Fruit fly (Drosophila melanogaster) whole organism, prepupa: Measurements from ENCODE around the gene CG14644.

ENCODE experiments used
- Blimp-1 ChIP-seq: fragments of 200-800 bp; sonication (Bioruptor generic); optimal IDR thresholded peaks from 3 replicates; lab custom pipeline; 2017; ENCODE audit warnings: missing biosample characterization, missing genetic modification characterization, mild to moderate bottlenecking, moderate library complexity, missing genetic modification reagents
- CG10631 ChIP-seq: fragments of 200-800 bp; sonication (Bioruptor generic); optimal IDR thresholded peaks from 2 replicates; lab custom pipeline; 2016; ENCODE audit warnings: missing biosample characterization, missing genetic modification characterization
- CG11762 ChIP-seq: fragments of 200-800 bp; sonication (Bioruptor generic); optimal IDR thresholded peaks from 3 replicates; lab custom pipeline; 2016; ENCODE audit warnings: missing biosample characterization, missing genetic modification characterization; ENCODE audit not compliant: insufficient read depth
- CG11902 ChIP-seq: fragments of 200-800 bp; sonication (Bioruptor generic); optimal IDR thresholded peaks from 3 replicates; lab custom pipeline; 2016; ENCODE audit warnings: missing biosample characterization, missing genetic modification characterization
- CG1621 ChIP-seq: fragments of 200-800 bp; sonication (Bioruptor generic); optimal IDR thresholded peaks from 3 replicates; lab custom pipeline; 2018; ENCODE audit warnings: missing biosample characterization, mild to moderate bottlenecking, missing genetic modification characterization
- CG16779 ChIP-seq: fragments of 200-800 bp; sonication (Bioruptor generic); optimal IDR thresholded peaks from 3 replicates; lab custom pipeline; 2017; ENCODE audit warnings: missing biosample characterization, mild to moderate bottlenecking, missing genetic modification characterization
- CG3032 ChIP-seq: fragments of 200-800 bp; optimal IDR thresholded peaks from 2 replicates; lab custom pipeline; 2019; ENCODE audit warnings: missing biosample characterization, mild to moderate bottlenecking, missing genetic modification characterization, moderate library complexity
- CG31627 ChIP-seq: fragments of 200-800 bp; sonication (Bioruptor generic); optimal IDR thresholded peaks from 3 replicates; lab custom pipeline; 2016; ENCODE audit warnings: missing biosample characterization, missing genetic modification characterization
- CG4318 ChIP-seq: fragments of 200-800 bp; sonication (Bioruptor generic); optimal IDR thresholded peaks from 3 replicates; lab custom pipeline; 2017; ENCODE audit warnings: missing biosample characterization, mild to moderate bottlenecking, missing genetic modification characterization
- CG6163 ChIP-seq: fragments of 200-800 bp; sonication (Bioruptor generic); IDR thresholded peaks from 3 replicates; pipeline ENCODE4 v1.3.6; 2022; ENCODE audit warnings: missing biosample characterization, missing genetic modification characterization
- CG6276 ChIP-seq: fragments of 200-800 bp; sonication (Bioruptor generic); optimal IDR thresholded peaks from 2 replicates; lab custom pipeline; 2017; ENCODE audit warnings: missing biosample characterization, mild to moderate bottlenecking, missing genetic modification characterization
- CG6792 ChIP-seq: fragments of 200-800 bp; sonication (Bioruptor generic); optimal IDR thresholded peaks from 3 replicates; lab custom pipeline; 2016; ENCODE audit warnings: missing biosample characterization, missing genetic modification characterization
- CG6808 ChIP-seq: fragments of 200-800 bp; sonication (Bioruptor generic); optimal IDR thresholded peaks from 3 replicates; lab custom pipeline; 2017; ENCODE audit warnings: missing biosample characterization, missing genetic modification characterization, mild to moderate bottlenecking, moderate library complexity, missing genetic modification reagents
- CG8319 ChIP-seq: fragments of 200-800 bp; sonication (Bioruptor generic); optimal IDR thresholded peaks from 3 replicates; lab custom pipeline; 2016; ENCODE audit warnings: missing biosample characterization, missing genetic modification characterization
- CG8632 ChIP-seq: fragments of 200-800 bp; sonication (Bioruptor generic); optimal IDR thresholded peaks from 3 replicates; lab custom pipeline; 2016; ENCODE audit warnings: missing biosample characterization, missing genetic modification characterization
- CG9139 ChIP-seq: fragments of 200-800 bp; sonication (Bioruptor generic); optimal IDR thresholded peaks from 3 replicates; lab custom pipeline; 2017; ENCODE audit warnings: missing biosample characterization, mild to moderate bottlenecking, missing genetic modification characterization
- Eip75B ChIP-seq: fragments of 200-800 bp; sonication (Bioruptor generic); optimal IDR thresholded peaks from 3 replicates; lab custom pipeline; 2016; ENCODE audit warnings: missing biosample characterization, missing genetic modification characterization
- Eip78C ChIP-seq: fragments of 200-800 bp; sonication (Bioruptor generic); peaks from one replicate; lab custom pipeline; 2016; ENCODE audit warnings: missing biosample characterization, missing genetic modification characterization
- Eip93F ChIP-seq: fragments of 200-800 bp; sonication (Bioruptor generic); optimal IDR thresholded peaks from 2 replicates; lab custom pipeline; 2016; ENCODE audit warnings: missing biosample characterization, mild to moderate bottlenecking, missing genetic modification characterization
- Ets96B ChIP-seq: fragments of 200-800 bp; optimal IDR thresholded peaks from 2 replicates; lab custom pipeline; 2019; ENCODE audit warnings: missing biosample characterization, mild to moderate bottlenecking, missing genetic modification characterization, moderate library complexity
- Gug ChIP-seq: fragments of 200-800 bp; sonication (Bioruptor generic); IDR thresholded peaks from 2 replicates; pipeline ENCODE4 v1.3.6; 2022; ENCODE audit warnings: missing biosample characterization, missing genetic modification characterization
- Hr38 ChIP-seq: sonication (Bioruptor generic); optimal IDR thresholded peaks from 2 replicates; lab custom pipeline; 2016; ENCODE audit warnings: missing biosample characterization, missing genetic modification characterization
- Hr39 ChIP-seq: fragments of 200-800 bp; sonication (Bioruptor generic); optimal IDR thresholded peaks from 2 replicates; lab custom pipeline; 2016; ENCODE audit warnings: missing biosample characterization, missing genetic modification characterization
- Lpt ChIP-seq: fragments of 200-800 bp; sonication (Bioruptor generic); optimal IDR thresholded peaks from 3 replicates; lab custom pipeline; 2016; ENCODE audit warnings: missing biosample characterization, missing genetic modification characterization
- Met ChIP-seq: fragments of 200-800 bp; sonication (Bioruptor generic); optimal IDR thresholded peaks from 3 replicates; lab custom pipeline; 2016; ENCODE audit warnings: missing biosample characterization, missing genetic modification characterization
- OdsH ChIP-seq: fragments of 200-800 bp; sonication (Bioruptor generic); optimal IDR thresholded peaks from 3 replicates; lab custom pipeline; 2016; ENCODE audit warnings: missing biosample characterization, missing genetic modification characterization
- Smox ChIP-seq: fragments of 200-800 bp; sonication (Bioruptor generic); optimal IDR thresholded peaks from 3 replicates; lab custom pipeline; 2016; ENCODE audit warnings: missing biosample characterization, missing genetic modification characterization
- Sox102F ChIP-seq: fragments of 200-800 bp; sonication (Bioruptor generic); optimal IDR thresholded peaks from 2 replicates; lab custom pipeline; 2016; ENCODE audit warnings: missing biosample characterization, mild to moderate bottlenecking, missing genetic modification characterization
- Sox14 ChIP-seq: fragments of 200-800 bp; sonication (Bioruptor generic); optimal IDR thresholded peaks from 3 replicates; lab custom pipeline; 2016; ENCODE audit warnings: missing biosample characterization, missing genetic modification characterization
- cyc ChIP-seq: fragments of 200-800 bp; sonication (Bioruptor generic); optimal IDR thresholded peaks from 3 replicates; lab custom pipeline; 2016; ENCODE audit warnings: missing biosample characterization, missing genetic modification characterization
- dsx ChIP-seq: fragments of 200-800 bp; optimal IDR thresholded peaks from 3 replicates; lab custom pipeline; 2019; ENCODE audit warnings: missing biosample characterization, mild to moderate bottlenecking, missing genetic modification characterization, moderate library complexity; ENCODE audit not compliant: poor library complexity, severe bottlenecking
- eg ChIP-seq: fragments of 200-800 bp; sonication (Bioruptor generic); IDR thresholded peaks from 3 replicates; pipeline ENCODE4 v1.3.6; 2022; ENCODE audit warnings: missing biosample characterization, missing genetic modification characterization
- esn ChIP-seq: fragments of 200-800 bp; sonication (Bioruptor generic); optimal IDR thresholded peaks from 2 replicates; lab custom pipeline; 2016; ENCODE audit warnings: missing biosample characterization, mild to moderate bottlenecking, missing genetic modification characterization, moderate library complexity
- fd59A ChIP-seq: fragments of 200-800 bp; sonication (Bioruptor generic); optimal IDR thresholded peaks from 2 replicates; lab custom pipeline; 2017; ENCODE audit warnings: missing biosample characterization, mild to moderate bottlenecking, missing genetic modification characterization, missing genetic modification reagents
- fkh ChIP-seq: fragments of 200-800 bp; sonication (Bioruptor generic); optimal IDR thresholded peaks from 3 replicates; lab custom pipeline; 2017; ENCODE audit warnings: missing biosample characterization, mild to moderate bottlenecking, missing genetic modification characterization, moderate library complexity
- lz ChIP-seq: fragments of 200-800 bp; sonication (Bioruptor generic); optimal IDR thresholded peaks from 3 replicates; lab custom pipeline; 2016; ENCODE audit warnings: missing biosample characterization, missing genetic modification characterization
- net ChIP-seq: fragments of 200-800 bp; sonication (Bioruptor generic); optimal IDR thresholded peaks from 3 replicates; lab custom pipeline; 2016; ENCODE audit warnings: missing biosample characterization, missing genetic modification characterization
- salr ChIP-seq, 2 experiments: fragments of 200-800 bp; sonication (Bioruptor generic); optimal IDR thresholded peaks; 3 replicates each; lab custom pipeline; 2016 to 2018; ENCODE audit warnings: missing biosample characterization in 2 of 2, missing genetic modification characterization in 2 of 2, mild to moderate bottlenecking in 1 of 2
- spab ChIP-seq: fragments of 200-800 bp; sonication (Bioruptor generic); optimal IDR thresholded peaks from 2 replicates; lab custom pipeline; 2017; ENCODE audit warnings: missing biosample characterization, mild to moderate bottlenecking, missing genetic modification characterization, missing genetic modification reagents
- ss ChIP-seq, 2 experiments: fragments of 200-800 bp; sonication (Bioruptor generic); optimal IDR thresholded peaks; 2 replicates in 1 of 2; 3 replicates in 1 of 2; lab custom pipeline; 2017 to 2018; ENCODE audit warnings: mild to moderate bottlenecking in 2 of 2, missing biosample characterization in 2 of 2, missing genetic modification characterization in 2 of 2, moderate library complexity in 1 of 2
- svp ChIP-seq: fragments of 200-800 bp; sonication (Bioruptor generic); peaks from one replicate; lab custom pipeline; 2016; ENCODE audit warnings: missing biosample characterization, missing genetic modification characterization
- topi ChIP-seq: fragments of 200-800 bp; sonication (Bioruptor generic); optimal IDR thresholded peaks from 3 replicates; lab custom pipeline; 2016; ENCODE audit warnings: missing biosample characterization, missing genetic modification characterization

Gene CG14644

DNA sequence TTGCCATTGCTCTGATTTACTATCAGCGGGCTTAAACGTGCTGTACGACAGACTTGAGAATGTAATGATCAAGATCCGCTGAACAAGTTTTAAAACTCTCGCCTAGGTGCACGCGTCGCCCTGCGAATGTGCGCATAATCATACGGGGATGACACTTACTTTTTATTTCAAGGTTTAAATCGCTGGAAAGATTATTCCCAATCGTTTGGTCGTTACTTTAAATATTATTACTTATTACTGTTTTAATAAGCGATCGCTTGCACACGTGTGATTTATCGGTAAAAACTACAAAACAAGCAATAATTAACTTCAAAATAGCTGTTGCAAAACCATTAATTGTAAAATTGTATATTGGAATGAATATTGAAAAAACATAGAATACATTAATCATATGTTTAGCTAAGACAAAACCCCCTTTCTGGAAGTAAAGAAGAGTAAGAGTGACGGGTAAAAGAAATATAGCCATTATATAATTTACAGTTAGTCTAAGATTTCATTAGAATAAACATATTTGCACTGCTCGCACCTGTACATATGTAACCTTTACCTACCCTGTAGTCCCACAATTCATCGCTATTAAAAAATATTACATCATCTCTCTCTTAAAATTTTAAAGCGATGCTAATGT is 23.6 kb downstream of the CG14644 start, which contains the start of gene DhpD (continued):
- TF ChIP-seq dsx (peak; percentile 64), CG3032 (tag; lab: Kevin White, UChicago) (peak; percentile 81), Met (no peak), Hr39 (GFP tag; lab: Kevin White, UChicago) (peak; percentile 85), CG6276 (GFP tag; lab: Kevin White, UChicago) (no peak), ss (GFP tag; optimal IDR thresholded peaks at IDR 0.05; lab: Kevin White, UChicago) (no peak), eg (GFP tag; lab: Robert Waterston, UW) (peak; percentile 84), CG11902 (GFP tag; lab: Kevin White, UChicago) (peak; percentile 56), Lpt (peak; percentile 32), Eip75B (GFP tag; lab: Kevin White, UChicago) (peak; percentile 83), Eip78C (GFP tag; lab: Kevin White, UChicago) (peak; percentile 95), CG6808 (GFP tag; lab: Kevin White, UChicago) (no peak), Sox102F (GFP tag; lab: Kevin White, UChicago) (no peak), CG9139 (GFP tag; lab: Kevin White, UChicago) (no peak), CG6163 (GFP tag; lab: Robert Waterston, UW) (peak; percentile 86), Hr38 (GFP tag; lab: Kevin White, UChicago) (no peak), CG11762 (GFP tag; lab: Kevin White, UChicago) (peak; percentile 58), CG6792 (GFP tag; lab: Kevin White, UChicago) (peak; percentile 81)
- TF ChIP-seq, all 60 proteins: peak for 47

DNA sequence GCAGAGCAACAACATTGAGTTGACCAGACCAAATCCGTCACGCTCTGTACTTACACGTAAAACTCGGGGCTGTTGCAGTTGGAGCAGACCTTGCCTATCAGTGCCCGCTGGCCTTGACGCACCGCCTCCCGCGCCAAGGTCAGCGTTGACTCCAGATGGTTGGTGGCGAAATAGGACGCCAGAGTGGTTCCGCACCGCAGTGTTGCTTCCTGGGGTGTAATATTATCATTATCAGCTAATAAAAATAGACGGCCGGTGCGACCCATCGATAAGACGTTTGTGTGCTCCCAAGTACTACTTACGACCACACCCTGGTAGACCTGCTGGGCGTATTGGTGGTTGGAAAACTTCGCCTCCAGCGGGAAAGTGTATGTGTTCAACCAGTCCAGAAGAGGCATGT is 24.4 kb downstream of the CG14644 start:
- TF ChIP-seq Eip93F (no peak), svp (GFP tag; lab: Kevin White, UChicago) (peak; percentile 84)
- TF ChIP-seq, all 60 proteins: peak for 1

DNA sequence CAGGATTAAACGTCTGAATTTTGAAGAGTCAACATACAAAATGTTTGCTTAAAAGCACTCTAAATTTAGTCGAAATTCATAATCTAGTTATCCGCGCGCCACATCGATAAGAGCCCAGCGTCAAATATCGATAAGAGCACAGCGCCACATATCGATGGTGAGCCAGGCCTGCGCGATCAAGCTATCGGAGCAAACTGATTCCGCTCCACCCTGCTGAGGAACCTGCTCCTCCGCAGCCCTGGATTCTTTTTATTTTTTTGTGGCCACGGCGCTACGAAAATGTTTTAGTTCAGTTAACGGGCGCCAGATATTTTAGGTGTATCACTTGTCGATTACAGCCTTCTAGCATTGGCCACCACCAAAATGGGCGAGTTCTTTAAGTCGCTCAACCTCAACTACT is 32.1 kb downstream of the CG14644 start:
- TF ChIP-seq CG31627 (GFP tag; lab: Kevin White, UChicago): peak; percentile 26
- no peak for TF ChIP-seq Ets96B (tag; lab: Kevin White, UChicago)
- no peak for TF ChIP-seq fkh
- TF ChIP-seq svp (GFP tag; lab: Kevin White, UChicago): no peak
- TF ChIP-seq CG3032 (tag; lab: Kevin White, UChicago): peak; percentile 44
- TF ChIP-seq cyc: peak; percentile 20
- TF ChIP-seq Eip78C (GFP tag; lab: Kevin White, UChicago): no peak
- TF ChIP-seq Sox102F (GFP tag; lab: Kevin White, UChicago): no peak
- TF ChIP-seq OdsH (GFP tag; lab: Kevin White, UChicago): no peak
- TF ChIP-seq lz (GFP tag; lab: Kevin White, UChicago): no peak
- TF ChIP-seq Sox14 (GFP tag; lab: Kevin White, UChicago): peak; percentile 48
- no peak for TF ChIP-seq salr (GFP tag; optimal IDR thresholded peaks at IDR 0.05; lab: Kevin White, UChicago)
- peak; percentile 27; the same call in 1 of the 3 replicates for TF ChIP-seq CG6163 (GFP tag; lab: Robert Waterston, UW)
- TF ChIP-seq dsx: no peak
- TF ChIP-seq esn (GFP tag; lab: Kevin White, UChicago): peak; percentile 32
- TF ChIP-seq CG8319 (GFP tag; lab: Kevin White, UChicago): no peak
- TF ChIP-seq, all 60 proteins: peak for 6

DNA sequence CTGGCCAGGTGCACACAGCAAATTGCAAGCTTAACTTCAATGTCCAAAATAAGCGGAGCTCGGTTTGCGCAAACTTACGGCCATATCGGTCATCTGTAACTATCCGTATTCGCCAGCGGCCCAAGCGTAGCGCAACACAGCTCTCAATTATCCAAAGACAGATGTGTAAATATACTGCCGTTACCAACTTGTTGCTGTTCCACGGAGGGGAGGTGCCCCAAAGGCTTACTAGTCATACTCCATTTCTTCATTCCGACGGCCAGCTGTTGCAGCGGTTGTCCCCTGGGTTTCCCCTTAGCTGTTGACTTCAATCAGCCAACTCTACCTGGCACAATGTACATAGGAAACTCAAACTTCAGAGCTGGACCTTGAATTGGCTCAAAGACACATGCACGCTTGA is 32.8 kb downstream of the CG14644 start, which contains the start of gene CG31516:
CG31516 (minus strand) TSS at position 101 of the 400 bp plus-strand sequence.
- no peak for TF ChIP-seq CG8632
- TF ChIP-seq topi: no peak
- TF ChIP-seq Met: no peak
- no peak for TF ChIP-seq CG10631
- TF ChIP-seq Blimp-1 (GFP tag; lab: Kevin White, UChicago): no peak
- no peak for TF ChIP-seq Eip78C (GFP tag; lab: Kevin White, UChicago)
- TF ChIP-seq CG6163 (GFP tag; lab: Robert Waterston, UW): no peak
- no peak for TF ChIP-seq net
- TF ChIP-seq svp (GFP tag; lab: Kevin White, UChicago): no peak
- TF ChIP-seq fd59A (GFP tag; lab: Kevin White, UChicago): no peak
- TF ChIP-seq spab (GFP tag; lab: Kevin White, UChicago): no peak
- no peak for TF ChIP-seq CG16779 (tag; lab: Kevin White, UChicago)
- no peak for TF ChIP-seq CG1621 (tag; lab: Kevin White, UChicago)
- no peak for TF ChIP-seq CG4318 (GFP tag; lab: Kevin White, UChicago)
- no peak for TF ChIP-seq salr (GFP tag; optimal IDR thresholded peaks at IDR 0.05; lab: Kevin White, UChicago)
- TF ChIP-seq Smox (GFP tag; lab: Kevin White, UChicago): no peak
- no peak for TF ChIP-seq Hr39 (GFP tag; lab: Kevin White, UChicago)
- TF ChIP-seq Gug: no peak
- TF ChIP-seq Sox14 (GFP tag; lab: Kevin White, UChicago): no peak
